Fruit fly (Drosophila melanogaster): ENCODE measurements around the gene CG9698.

Gene CG9698

DNA sequence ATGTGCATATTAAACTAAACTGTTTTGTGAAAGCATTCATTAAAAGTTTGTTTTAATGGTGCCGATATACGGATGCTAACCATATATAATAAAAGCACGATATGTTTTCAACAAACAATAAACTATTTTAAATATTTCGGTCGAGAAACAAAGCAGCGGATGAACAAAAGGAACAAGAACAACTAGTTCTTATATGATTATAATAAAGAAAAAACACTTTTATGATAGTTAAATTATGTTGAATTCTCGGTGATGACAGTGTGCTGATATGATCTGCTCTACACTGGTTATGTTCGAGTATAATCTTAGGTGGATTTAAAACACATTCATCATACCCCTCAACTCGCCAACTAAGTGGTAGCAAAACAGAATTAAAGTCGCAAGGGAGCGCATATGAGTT is 38.7 kb upstream of the CG9698 start:
- TF ChIP-seq lola (GFP tag; optimal IDR thresholded peaks at IDR 0.05), result peak in 1 of 3 experiments; percentile 38
- no peak for TF ChIP-seq Nf-YB (GFP tag; optimal IDR thresholded peaks at IDR 0.05)
- TF ChIP-seq pan (optimal IDR thresholded peaks at IDR 0.05), result no peak
- peak in 1 of 2 experiments; percentile 27 for TF ChIP-seq pan (GFP tag; optimal IDR thresholded peaks at IDR 0.05 in 1 of 2, IDR thresholded peaks at IDR 0.05 in 1 of 2)
- TF ChIP-seq row (GFP tag; IDR thresholded peaks at IDR 0.05), result 0 out of 3 replicates have a peak, but pooled peaks have one; percentile 13
- peak; percentile 24 for TF ChIP-seq D19B (GFP tag; optimal IDR thresholded peaks at IDR 0.05)
- no peak for TF ChIP-seq B-H1 (GFP tag; IDR thresholded peaks at IDR 0.05)
- TF ChIP-seq CG18262 (tag; optimal IDR thresholded peaks at IDR 0.05), result peak; percentile 34
- peak; percentile 15 for TF ChIP-seq CG9727 (GFP tag; optimal IDR thresholded peaks at IDR 0.05)
- TF ChIP-seq sc (optimal IDR thresholded peaks at IDR 0.05), result no peak
- no peak for TF ChIP-seq sc (GFP tag; optimal IDR thresholded peaks at IDR 0.05)
- TF ChIP-seq Sry-β (GFP tag; optimal IDR thresholded peaks at IDR 0.05), result peak; percentile 62
- TF ChIP-seq dmrt11E (tag; optimal IDR thresholded peaks at IDR 0.05), result peak; percentile 47
- peak; percentile 32; the same call in 1 of the 3 replicates for TF ChIP-seq CG17361 (GFP tag; IDR thresholded peaks at IDR 0.05)
- peak; percentile 87 for TF ChIP-seq sens (GFP tag)
- peak; percentile 7 for TF ChIP-seq CG30403 (GFP tag; optimal IDR thresholded peaks at IDR 0.05)
- peak; percentile 23 for TF ChIP-seq CG2712 (tag; optimal IDR thresholded peaks at IDR 0.05)

DNA sequence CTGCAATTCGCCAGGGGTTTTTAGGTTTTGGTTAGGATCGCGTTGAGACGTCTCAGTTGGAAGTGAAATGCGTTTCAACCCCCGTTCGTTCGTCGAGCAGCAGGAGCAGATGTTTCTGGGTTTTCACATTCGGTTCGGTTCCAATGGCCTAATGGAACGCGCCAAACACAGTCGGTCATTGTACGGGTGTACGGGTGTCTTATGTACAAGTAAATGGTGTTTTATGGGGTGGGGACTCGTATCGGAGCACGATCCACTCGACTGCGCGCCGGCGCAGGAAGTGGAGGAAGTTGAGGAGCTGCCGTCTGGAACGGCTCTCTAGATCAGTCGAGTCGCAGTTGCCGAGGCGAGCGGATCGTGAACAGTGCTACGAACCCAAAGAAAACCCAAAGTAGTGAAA is 38.2 kb upstream of the CG9698 start, which contains the start of gene spdo:
Gene spdo, plus strand, starts transcription at position 318 of the 400 bp plus-strand sequence.
- TF ChIP-seq ac (GFP tag; optimal IDR thresholded peaks at IDR 0.05) (peak; percentile 81), CG2202 (tag; optimal IDR thresholded peaks at IDR 0.05) (no peak), Sry-δ (GFP tag; optimal IDR thresholded peaks at IDR 0.05) (no peak), Ets65A (GFP tag) (no peak), CG15073 (GFP tag; optimal IDR thresholded peaks at IDR 0.05) (no peak), CG7839 (tag; optimal IDR thresholded peaks at IDR 0.05) (no peak), Fer3 (tag; optimal IDR thresholded peaks at IDR 0.05) (no peak), usp (GFP tag; optimal IDR thresholded peaks at IDR 0.05) (no peak), CG7372 (GFP tag; IDR thresholded peaks at IDR 0.05) (no peak), CG15696 (tag; optimal IDR thresholded peaks at IDR 0.05) (no peak), HLHmδ (GFP tag; optimal IDR thresholded peaks at IDR 0.05) (peak; percentile 61), CG8944 (GFP tag; optimal IDR thresholded peaks at IDR 0.05) (no peak), pan (optimal IDR thresholded peaks at IDR 0.05) (no peak), pan (GFP tag; optimal IDR thresholded peaks at IDR 0.05 in 1 of 2, IDR thresholded peaks at IDR 0.05 in 1 of 2) (no peak), br (optimal IDR thresholded peaks at IDR 0.05) (no peak), stwl (tag; optimal IDR thresholded peaks at IDR 0.05) (no peak), knrl (GFP tag; IDR thresholded peaks at IDR 0.05; ENCODE audit: partially characterized antibody) (no peak), HHEX (GFP tag; optimal IDR thresholded peaks at IDR 0.05) (no peak), Taf1 (GFP tag; IDR thresholded peaks at IDR 0.05) (no peak), corto (GFP tag; optimal IDR thresholded peaks at IDR 0.05) (no peak), CG13894 (tag; optimal IDR thresholded peaks at IDR 0.05) (no peak), mld (GFP tag; IDR thresholded peaks at IDR 0.05; ENCODE audit: partially characterized antibody) (no peak), Hmx (GFP tag; optimal IDR thresholded peaks at IDR 0.05) (no peak), z (GFP tag; IDR thresholded peaks at IDR 0.05) (no peak), gce (GFP tag; IDR thresholded peaks at IDR 0.05) (no peak), ewg (GFP tag; optimal IDR thresholded peaks at IDR 0.05) (peak; percentile 15), CG34376 (GFP tag; optimal IDR thresholded peaks at IDR 0.05) (no peak), insv (GFP tag; optimal IDR thresholded peaks at IDR 0.05) (no peak), tin (GFP tag; optimal IDR thresholded peaks at IDR 0.05) (no peak), aop (GFP tag; IDR thresholded peaks at IDR 0.05) (no peak), CG10366 (GFP tag; IDR thresholded peaks at IDR 0.05) (no peak), kay (GFP tag; optimal IDR thresholded peaks at IDR 0.05) (no peak), CTCF (GFP tag; optimal IDR thresholded peaks at IDR 0.05) (no peak), Dfd (GFP tag; optimal IDR thresholded peaks at IDR 0.05) (no peak), Kr (GFP tag; optimal IDR thresholded peaks at IDR 0.05) (no peak), dmrt99B (tag; optimal IDR thresholded peaks at IDR 0.05) (no peak), cato (GFP tag; optimal IDR thresholded peaks at IDR 0.05; ENCODE audit: borderline replicate concordance) (no peak)

All from whole organism, embryonic.